Worm (Caenorhabditis elegans): ENCODE measurements around the gene Y73C8C.10.

The Y73C8C.10 gene

DNA sequence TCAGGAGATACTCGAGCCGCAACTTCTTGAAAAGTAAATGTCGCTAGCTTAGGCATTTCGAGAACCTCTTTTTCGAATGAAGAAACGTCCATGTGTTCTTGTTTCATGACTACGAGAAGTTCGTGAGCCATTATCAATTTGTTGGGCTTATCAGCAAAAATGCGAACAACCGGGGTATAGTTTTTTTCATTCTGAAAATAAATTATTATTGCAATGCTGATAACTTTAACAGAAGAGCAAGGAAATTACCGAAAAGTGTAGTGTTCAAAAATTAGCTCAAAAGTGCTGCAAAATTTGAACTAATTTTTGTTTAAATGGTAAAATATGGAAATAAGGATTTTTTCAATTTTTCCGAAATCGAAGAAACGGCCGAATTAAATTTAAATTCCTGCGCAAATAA is 15.4 kb downstream of the Y73C8C.10 start:
- TF ChIP-seq ceh-20 (GFP tag; IDR thresholded peaks at IDR 0.05): no peak
- TF ChIP-seq unc-62 (GFP tag; optimal IDR thresholded peaks at IDR 0.05 in 1 of 2): peak in 1 of 2 experiments; percentile 53
- TF ChIP-seq unc-62 (tag; optimal IDR thresholded peaks at IDR 0.05): no peak
- peak; percentile 85 for TF ChIP-seq nhr-28 (tag; optimal IDR thresholded peaks at IDR 0.05)
- TF ChIP-seq nhr-42 (GFP tag; IDR thresholded peaks at IDR 0.05): no peak
- TF ChIP-seq pqm-1 (tag; optimal IDR thresholded peaks at IDR 0.05): peak; percentile 66

DNA sequence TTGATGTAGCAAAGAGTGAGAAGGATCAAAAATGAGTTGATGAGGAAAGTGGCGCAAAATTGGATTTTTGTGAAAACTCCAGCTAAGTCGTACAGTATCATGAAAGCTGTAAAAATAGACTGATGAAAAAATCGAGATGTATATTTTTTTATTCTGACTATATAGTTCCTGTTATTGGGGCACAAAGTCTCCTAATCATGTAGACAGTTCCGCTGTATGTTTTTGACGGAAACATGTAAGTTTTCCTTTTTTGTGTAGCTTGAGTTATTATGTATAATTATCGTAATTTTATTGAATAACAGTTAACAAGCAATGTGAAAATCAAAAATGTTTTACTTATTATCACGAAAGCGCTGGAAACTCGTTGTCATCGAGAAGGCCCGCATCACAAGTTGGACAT is 20.1 kb downstream of the Y73C8C.10 start, which contains the start of gene str-68:
Gene str-68 (minus strand): TSS at position 101 of the 400 bp plus-strand sequence.
- TF ChIP-seq daf-8 (GFP tag; IDR thresholded peaks at IDR 0.05): no peak
- no peak for TF ChIP-seq fos-1 (tag; optimal IDR thresholded peaks at IDR 0.05)
- no peak for TF ChIP-seq dmd-9 (GFP tag; IDR thresholded peaks at IDR 0.05)
- TF ChIP-seq lin-29 (GFP tag; IDR thresholded peaks at IDR 0.05): no peak
- TF ChIP-seq F37D6.2 (tag; optimal IDR thresholded peaks at IDR 0.05): no peak
- TF ChIP-seq F26F4.8 (GFP tag; conservative IDR thresholded peaks at IDR 0.05): no peak

DNA sequence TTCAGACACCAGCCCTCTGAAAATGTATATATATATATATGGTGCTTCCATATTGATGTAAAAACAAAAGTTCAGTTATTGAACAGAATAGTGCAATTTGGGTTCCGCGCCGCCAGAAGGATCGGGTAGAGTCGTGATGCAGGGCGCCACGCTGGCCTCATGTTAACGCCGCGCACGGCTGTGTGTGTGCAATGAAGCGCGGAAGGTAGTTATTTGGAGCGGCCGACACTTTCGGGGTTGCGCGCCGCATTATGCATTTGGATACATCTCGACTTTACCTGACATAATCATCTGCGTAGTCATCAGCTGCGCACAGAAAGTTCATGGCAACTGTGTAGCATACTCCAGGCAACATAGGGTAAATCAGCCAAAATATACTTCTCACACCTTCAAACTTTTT is 20.8 kb downstream of the Y73C8C.10 start:
- TF ChIP-seq pqm-1 (tag; optimal IDR thresholded peaks at IDR 0.05): no peak
- no peak for TF ChIP-seq T26A8.4 (GFP tag; IDR thresholded peaks at IDR 0.05)
- no peak for TF ChIP-seq aly-2 (tag; optimal IDR thresholded peaks at IDR 0.05)
- TF ChIP-seq egl-27 (tag; optimal IDR thresholded peaks at IDR 0.05): no peak
- no peak for TF ChIP-seq Y75B8A.6 (GFP tag; IDR thresholded peaks at IDR 0.05)
- no peak for TF ChIP-seq F10B5.3 (tag; optimal IDR thresholded peaks at IDR 0.05)
- no peak for TF ChIP-seq mdl-1 (tag; optimal IDR thresholded peaks at IDR 0.05)
- TF ChIP-seq egl-43 (GFP tag; IDR thresholded peaks at IDR 0.05): no peak
- TF ChIP-seq nhr-25 (tag; optimal IDR thresholded peaks at IDR 0.05; ENCODE audit: borderline replicate concordance, insufficient read depth): no peak
- no peak for TF ChIP-seq mxl-2 (GFP tag; conservative IDR thresholded peaks at IDR 0.05)
- TF ChIP-seq F49E8.2 (tag; optimal IDR thresholded peaks at IDR 0.05; ENCODE audit: borderline replicate concordance): no peak
- TF ChIP-seq snpc-1.2 (GFP tag; IDR thresholded peaks at IDR 0.05): no peak
- TF ChIP-seq zfp-3 (GFP tag; conservative IDR thresholded peaks at IDR 0.05): no peak
- no peak for TF ChIP-seq lin-1 (GFP tag; IDR thresholded peaks at IDR 0.05)
- TF ChIP-seq php-3 (GFP tag; IDR thresholded peaks at IDR 0.05): no peak
- no peak for TF ChIP-seq nhr-6 (tag; optimal IDR thresholded peaks at IDR 0.05)
- no peak for TF ChIP-seq mep-1 (tag; optimal IDR thresholded peaks at IDR 0.05)
- TF ChIP-seq nhr-102 (tag; optimal IDR thresholded peaks at IDR 0.05): no peak
- TF ChIP-seq dpl-1 (GFP tag; optimal IDR thresholded peaks at IDR 0.05): no peak

DNA sequence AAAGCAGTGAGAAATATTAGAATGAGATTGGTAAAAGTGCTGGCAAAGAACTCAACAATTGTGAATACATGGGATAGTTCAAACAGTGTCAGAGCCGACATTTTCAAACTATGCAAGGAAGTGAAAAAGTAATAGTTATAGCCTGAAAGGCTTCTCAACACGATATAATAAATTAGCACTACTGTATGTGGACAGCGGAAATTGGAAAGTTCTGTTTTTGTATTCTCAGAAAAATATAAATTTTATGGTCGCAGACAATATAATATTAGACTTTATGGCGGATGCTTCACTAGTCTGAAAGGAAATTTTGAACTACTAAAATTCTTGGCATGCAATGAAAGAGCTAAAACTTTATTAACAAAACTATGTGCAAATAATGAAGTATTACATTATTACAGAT is 21.8 kb downstream of the Y73C8C.10 start, which contains the start of gene str-69:
Gene str-69 (minus strand): TSS at position 101 of the 400 bp plus-strand sequence.
- TF ChIP-seq nhr-102 (tag; optimal IDR thresholded peaks at IDR 0.05): no peak
- no peak for TF ChIP-seq nhr-25 (tag; optimal IDR thresholded peaks at IDR 0.05; ENCODE audit: borderline replicate concordance, insufficient read depth)
- no peak for TF ChIP-seq zag-1 (tag; optimal IDR thresholded peaks at IDR 0.05)
- TF ChIP-seq mdt-29 (GFP tag; IDR thresholded peaks at IDR 0.05): no peak
- no peak for TF ChIP-seq dpl-1 (GFP tag; optimal IDR thresholded peaks at IDR 0.05)
- TF ChIP-seq lin-38 (GFP tag; IDR thresholded peaks at IDR 0.05): no peak
- no peak for TF ChIP-seq ztf-11 (tag; optimal IDR thresholded peaks at IDR 0.05)
- TF ChIP-seq daf-12 (tag; optimal IDR thresholded peaks at IDR 0.05): no peak
- TF ChIP-seq php-3 (GFP tag; IDR thresholded peaks at IDR 0.05): no peak
- no peak for TF ChIP-seq ZK546.5 (tag; optimal IDR thresholded peaks at IDR 0.05)
- no peak for TF ChIP-seq pqm-1 (tag; optimal IDR thresholded peaks at IDR 0.05)
- TF ChIP-seq gei-8 (GFP tag; optimal IDR thresholded peaks at IDR 0.05): no peak
- TF ChIP-seq nhr-10 (tag; optimal IDR thresholded peaks at IDR 0.05): no peak
